Worm (Caenorhabditis elegans): ENCODE measurements around the gene glc-4.

Gene glc-4

ce11 chrII:7126457-7126856, 48.3 kb downstream of the glc-4 start, which contains the start of gene F10E7.1:
Gene F10E7.1, plus strand, starts transcription at chrII:7126757.
- TF ChIP-seq xnd-1 (tag; optimal IDR thresholded peaks at IDR 0.05), result no peak
- TF ChIP-seq zim-3 (tag; optimal IDR thresholded peaks at IDR 0.05), result no peak
- no peak for TF ChIP-seq nfya-2 (GFP tag; IDR thresholded peaks at IDR 0.05)
- no peak for TF ChIP-seq rec-8 (tag; optimal IDR thresholded peaks at IDR 0.05)
- no peak for TF ChIP-seq athp-1 (tag; optimal IDR thresholded peaks at IDR 0.05)
- no peak for TF ChIP-seq F23B12.7 (tag; optimal IDR thresholded peaks at IDR 0.05; ENCODE audit: insufficient read depth)
- no peak for TF ChIP-seq K11D2.4 (GFP tag; IDR thresholded peaks at IDR 0.05)
- no peak for TF ChIP-seq cebp-1 (GFP tag; IDR thresholded peaks at IDR 0.05)
- TF ChIP-seq cebp-1 (tag; optimal IDR thresholded peaks at IDR 0.05), result no peak
- TF ChIP-seq hrde-1 (tag; optimal IDR thresholded peaks at IDR 0.05; ENCODE audit: borderline replicate concordance), result no peak
- no peak for TF ChIP-seq ztf-26 (tag; optimal IDR thresholded peaks at IDR 0.05)
- TF ChIP-seq attf-5 (GFP tag; optimal IDR thresholded peaks at IDR 0.05), result no peak
- no peak for TF ChIP-seq Y67H2A.10 (GFP tag; conservative IDR thresholded peaks at IDR 0.05)

DNA sequence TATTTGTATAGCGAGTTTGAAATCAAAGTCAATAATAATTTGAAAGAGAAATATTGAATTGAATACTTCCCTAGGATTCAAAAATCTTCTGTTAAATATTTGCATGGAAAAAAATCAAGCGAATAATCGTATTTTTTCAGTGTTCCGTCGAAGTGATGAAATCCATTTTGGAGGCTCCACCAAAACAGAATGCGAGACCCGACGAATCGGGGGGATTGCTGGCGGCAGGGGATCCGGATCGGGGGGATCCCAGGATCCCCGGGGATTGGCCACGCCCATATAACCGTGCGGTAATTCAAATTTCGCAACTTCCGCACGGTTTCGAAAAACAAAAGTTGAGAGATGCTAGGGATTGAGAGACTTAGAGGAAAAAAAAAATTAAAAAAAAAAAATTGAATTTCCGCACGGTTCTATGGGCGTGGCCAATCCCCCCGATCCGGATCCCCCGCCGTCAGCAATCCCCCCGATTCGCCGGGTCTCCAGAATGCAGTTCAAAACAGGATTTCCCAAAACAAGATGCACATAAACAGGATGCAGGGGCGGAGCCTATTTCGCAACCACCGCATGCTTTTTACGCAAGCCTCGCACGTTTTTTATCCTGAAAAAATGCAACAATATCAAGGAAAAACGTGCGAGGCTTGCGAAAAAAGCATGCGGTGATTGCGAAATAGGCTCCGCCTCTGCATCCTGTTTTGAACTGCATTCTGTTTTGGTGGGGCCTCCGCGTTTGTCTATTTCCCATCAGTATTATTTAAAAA, 51.9 kb downstream of the glc-4 start, which contains the start of gene F10E7.11:
Gene F10E7.11, minus strand, starts transcription at position 232 of the 758 bp plus-strand sequence.
- TF ChIP-seq Y53F4B.3 (GFP tag; IDR thresholded peaks at IDR 0.05) (no peak), let-526 (GFP tag; IDR thresholded peaks at IDR 0.05) (0 out of 2 replicates have a peak, but pooled peaks have one; percentile 42), D2030.7 (GFP tag; IDR thresholded peaks at IDR 0.05) (no peak), unc-130 (GFP tag; optimal IDR thresholded peaks at IDR 0.05) (peak; percentile 6), lsl-1 (GFP tag; optimal IDR thresholded peaks at IDR 0.05) (no peak), ztf-22 (GFP tag; optimal IDR thresholded peaks at IDR 0.05) (no peak), xnd-1 (tag; optimal IDR thresholded peaks at IDR 0.05) (peak; percentile 4), lin-26 (GFP tag; IDR thresholded peaks at IDR 0.05) (peak; percentile 26; the same call in 1 of the 2 replicates), hmg-20 (GFP tag; IDR thresholded peaks at IDR 0.05) (no peak), aptf-2 (GFP tag; conservative IDR thresholded peaks at IDR 0.05) (0 out of 2 replicates have a peak, but pooled peaks have one; percentile 40), F10E7.11 (tag; optimal IDR thresholded peaks at IDR 0.05) (no peak), snpc-3.4 (tag; optimal IDR thresholded peaks at IDR 0.05) (peak; percentile 5), ztf-6 (GFP tag; IDR thresholded peaks at IDR 0.05) (no peak), ets-4 (GFP tag; optimal IDR thresholded peaks at IDR 0.05) (no peak), hlh-12 (tag; optimal IDR thresholded peaks at IDR 0.05) (no peak), mxl-1 (tag; optimal IDR thresholded peaks at IDR 0.05) (no peak), madf-6 (GFP tag; IDR thresholded peaks at IDR 0.05) (no peak; the same call in 1 of the 2 replicates), ztf-18 (tag; optimal IDR thresholded peaks at IDR 0.05) (peak; percentile 52), ccch-3 (GFP tag; optimal IDR thresholded peaks at IDR 0.05) (no peak), him-1 (tag; optimal IDR thresholded peaks at IDR 0.05) (no peak), madf-10 (tag; optimal IDR thresholded peaks at IDR 0.05) (no peak), egrh-3 (GFP tag; IDR thresholded peaks at IDR 0.05) (peak; percentile 38; the same call in 1 of the 2 replicates), ceh-58 (GFP tag; IDR thresholded peaks at IDR 0.05) (no peak), zfh-2 (GFP tag; conservative IDR thresholded peaks at IDR 0.05) (peak; percentile 92), snpc-1.3 (tag; optimal IDR thresholded peaks at IDR 0.05; ENCODE audit: insufficient read depth) (no peak), snpc-4 (GFP tag; optimal IDR thresholded peaks at IDR 0.05) (no peak), snpc-4 (tag; optimal IDR thresholded peaks at IDR 0.05) (peak in 2 of 4 experiments; percentile 33 to 34), dox-1 (GFP tag; IDR thresholded peaks at IDR 0.05) (no peak; the same call in 1 of the 2 replicates), ceh-100 (GFP tag; IDR thresholded peaks at IDR 0.05) (peak; percentile 63), cebp-2 (GFP tag; IDR thresholded peaks at IDR 0.05) (no peak), attf-5 (GFP tag; optimal IDR thresholded peaks at IDR 0.05) (peak; percentile 21), F55B11.4 (tag; optimal IDR thresholded peaks at IDR 0.05; ENCODE audit: borderline replicate concordance, insufficient read depth) (no peak), B0336.3 (GFP tag; IDR thresholded peaks at IDR 0.05) (peak; percentile 34; the same call in 1 of the 2 replicates), mcd-1 (GFP tag; IDR thresholded peaks at IDR 0.05) (peak; percentile 78), egl-18 (GFP tag; IDR thresholded peaks at IDR 0.05) (no peak)

Data from whole organism, young adult.